Worm (Caenorhabditis elegans): ENCODE results near the gene str-114.

ce11 chrV:3600570-3600969 is 49.0 kb upstream of the str-114 start, which contains the start of gene T22F3.7:
- TF ChIP-seq unc-62 (GFP tag; optimal IDR thresholded peaks at IDR 0.05), result no peak
- no peak for TF ChIP-seq ama-1 (optimal IDR thresholded peaks at IDR 0.05)
- no peak for TF ChIP-seq ama-1 (GFP tag; optimal IDR thresholded peaks at IDR 0.05)
- no peak for TF ChIP-seq F57C9.4 (tag; optimal IDR thresholded peaks at IDR 0.05)
- TF ChIP-seq F57A8.1 (GFP tag; optimal IDR thresholded peaks at IDR 0.05), result no peak
- no peak for TF ChIP-seq him-1 (tag; optimal IDR thresholded peaks at IDR 0.05)
- TF ChIP-seq madf-3 (GFP tag; IDR thresholded peaks at IDR 0.05), result no peak
- TF ChIP-seq let-607 (tag; optimal IDR thresholded peaks at IDR 0.05), result no peak
- TF ChIP-seq ztf-22 (GFP tag; optimal IDR thresholded peaks at IDR 0.05), result no peak

Data from whole organism, young adult.